Comparison of ENCODE assay signal across 5 worm cellular contexts in genomic region chrIV:1355147-1355546, ce11.
TF ChIP-seq lines count a peak whose summit lies in the region.

Gene col-104 (minus strand): TSS chrIV:1355305.

TF ChIP-seq in whole organism, L3 larva, 47 proteins besides CTCF, POLR2A, EP300 and RAD21:
- TF ChIP-seq ceh-28 (tag; optimal IDR thresholded peaks at IDR 0.05; lab: Kevin White, UChicago) (peak; percentile 53), nhr-76 (tag; optimal IDR thresholded peaks at IDR 0.05; lab: Kevin White, UChicago) (no peak)

TF ChIP-seq in whole organism, L4 larva, 104 proteins besides CTCF, POLR2A, EP300 and RAD21 (continues in another document):
- TF ChIP-seq spr-3 (GFP tag; optimal IDR thresholded peaks at IDR 0.05; lab: Kevin White, UChicago) (no peak), zfp-3 (GFP tag; conservative IDR thresholded peaks at IDR 0.05; lab: Robert Waterston, UW) (no peak), daf-12 (tag; optimal IDR thresholded peaks at IDR 0.05; lab: Kevin White, UChicago) (no peak), mxl-2 (GFP tag; conservative IDR thresholded peaks at IDR 0.05; lab: Robert Waterston, UW) (no peak), nhr-76 (tag; optimal IDR thresholded peaks at IDR 0.05; lab: Kevin White, UChicago) (no peak), ama-1 (optimal IDR thresholded peaks at IDR 0.05; lab: Kevin White, UChicago) (peak; percentile 33), F49E8.2 (tag; optimal IDR thresholded peaks at IDR 0.05; lab: Kevin White, UChicago; ENCODE audit: borderline replicate concordance) (no peak), jun-1 (tag; optimal IDR thresholded peaks at IDR 0.05; lab: Kevin White, UChicago) (no peak), zag-1 (tag; optimal IDR thresholded peaks at IDR 0.05; lab: Kevin White, UChicago) (no peak), nhr-41 (GFP tag; IDR thresholded peaks at IDR 0.05; lab: Robert Waterston, UW) (no peak), ztf-7 (tag; optimal IDR thresholded peaks at IDR 0.05; lab: Kevin White, UChicago) (no peak), zip-2 (tag; optimal IDR thresholded peaks at IDR 0.05; lab: Kevin White, UChicago) (no peak), egl-43 (GFP tag; IDR thresholded peaks at IDR 0.05; lab: Robert Waterston, UW) (0 out of 2 replicates have a peak, but pooled peaks have one; percentile 12), ZK337.2 (GFP tag; IDR thresholded peaks at IDR 0.05; lab: Robert Waterston, UW) (no peak), spr-1 (tag; optimal IDR thresholded peaks at IDR 0.05; lab: Kevin White, UChicago) (no peak), dmd-9 (GFP tag; IDR thresholded peaks at IDR 0.05; lab: Robert Waterston, UW) (no peak), madf-9 (GFP tag; conservative IDR thresholded peaks at IDR 0.05; lab: Robert Waterston, UW) (no peak), attf-4 (tag; optimal IDR thresholded peaks at IDR 0.05; lab: Kevin White, UChicago) (no peak), zfp-2 (tag; optimal IDR thresholded peaks at IDR 0.05; lab: Kevin White, UChicago) (no peak), sdz-12 (GFP tag; optimal IDR thresholded peaks at IDR 0.05; lab: Kevin White, UChicago) (no peak), ceh-82 (tag; optimal IDR thresholded peaks at IDR 0.05; lab: Kevin White, UChicago) (no peak), lin-1 (GFP tag; IDR thresholded peaks at IDR 0.05; lab: Robert Waterston, UW) (no peak)

TF ChIP-seq in whole organism, late embryonic, 69 proteins besides CTCF, POLR2A, EP300 and RAD21:
- TF ChIP-seq ets-4 (tag; optimal IDR thresholded peaks at IDR 0.05; lab: Kevin White, UChicago) (no peak), ceh-48 (tag; optimal IDR thresholded peaks at IDR 0.05; lab: Kevin White, UChicago) (peak; percentile 14)
TF ChIP-seq in whole organism, late embryonic: peak in this region for 1.

TF ChIP-seq in whole organism, midembryonic, 9 proteins besides CTCF, POLR2A, EP300 and RAD21:
- TF ChIP-seq T22C8.4 (GFP tag; IDR thresholded peaks at IDR 0.05; lab: Robert Waterston, UW) (peak; percentile 73), klf-2 (GFP tag; conservative IDR thresholded peaks at IDR 0.05; lab: Robert Waterston, UW) (no peak)

TF ChIP-seq in whole organism, young adult, 124 proteins besides CTCF, POLR2A, EP300 and RAD21:
- TF ChIP-seq tbp1 (GFP tag; optimal IDR thresholded peaks at IDR 0.05; lab: Kevin White, UChicago) (peak; percentile 37), lin-54 (GFP tag; optimal IDR thresholded peaks at IDR 0.05; lab: Kevin White, UChicago) (no peak)
TF ChIP-seq in whole organism, young adult: peak in this region for 1.
